Fruit fly (Drosophila melanogaster): ENCODE data around the gene Irp-1A.

DNA sequence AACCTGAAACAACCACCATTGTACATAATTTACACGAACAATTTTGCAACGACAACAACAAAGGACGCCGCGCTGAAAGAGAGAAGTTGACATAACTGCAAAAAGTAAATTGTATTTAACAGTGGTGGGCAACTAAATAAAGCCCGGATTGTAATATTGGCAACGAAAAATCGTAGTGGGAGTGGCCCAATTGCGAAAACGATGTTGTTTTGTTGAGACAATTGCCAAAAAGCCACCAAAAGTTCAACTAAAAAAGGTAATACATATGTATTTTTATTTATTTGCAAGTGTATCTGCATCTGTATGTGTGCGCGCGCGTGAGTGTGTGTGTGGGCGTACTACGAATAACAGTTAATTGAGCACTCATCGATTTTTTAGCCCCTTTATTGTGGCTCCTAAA is 26.7 kb upstream of the Irp-1A start:
- TF ChIP-seq ATbp (GFP tag; optimal IDR thresholded peaks at IDR 0.05) (no peak), CG17568 (GFP tag; optimal IDR thresholded peaks at IDR 0.05) (no peak), CG31441 (GFP tag; IDR thresholded peaks at IDR 0.05) (no peak), CG4617 (GFP tag; optimal IDR thresholded peaks at IDR 0.05; ENCODE audit: borderline replicate concordance) (no peak)
